Worm (Caenorhabditis elegans): ENCODE measurements around the gene dhhc-5.
A peak's percentile ranks its signal among the peaks of the same experiment; 100 is the strongest.

The dhhc-5 gene

ce11 chrIII:6897587-6898064 is 48.8 kb upstream of the dhhc-5 start, which contains the start of gene T07E3.4 (continued):
- TF ChIP-seq zip-4 (GFP tag; optimal IDR thresholded peaks at IDR 0.05) (no peak), nhr-12 (tag; optimal IDR thresholded peaks at IDR 0.05) (no peak), pag-3 (tag; optimal IDR thresholded peaks at IDR 0.05; ENCODE audit: borderline replicate concordance, insufficient read depth) (no peak), swsn-7 (tag; optimal IDR thresholded peaks at IDR 0.05) (peak; percentile 82), C34B4.2 (tag; optimal IDR thresholded peaks at IDR 0.05) (no peak), unc-62 (GFP tag; optimal IDR thresholded peaks at IDR 0.05) (no peak), nhr-71 (tag; optimal IDR thresholded peaks at IDR 0.05) (peak; percentile 97), lin-13 (GFP tag; optimal IDR thresholded peaks at IDR 0.05) (peak; percentile 51), nhr-11 (tag; optimal IDR thresholded peaks at IDR 0.05) (peak; percentile 68), lir-3 (tag; optimal IDR thresholded peaks at IDR 0.05; ENCODE audit: poor library complexity) (peak; percentile 72), C16A3.4 (tag; optimal IDR thresholded peaks at IDR 0.05) (peak; percentile 34), nhr-85 (tag) (peak; percentile 99), alr-1 (tag; optimal IDR thresholded peaks at IDR 0.05; ENCODE audit: borderline replicate concordance) (no peak), ztf-4 (tag; optimal IDR thresholded peaks at IDR 0.05) (peak; percentile 85), hpl-2 (GFP tag; optimal IDR thresholded peaks at IDR 0.05) (no peak), ceh-8 (GFP tag; optimal IDR thresholded peaks at IDR 0.05) (no peak), fkh-10 (GFP tag; optimal IDR thresholded peaks at IDR 0.05) (no peak), elt-2 (tag; optimal IDR thresholded peaks at IDR 0.05) (peak; percentile 30), xbp-1 (tag; optimal IDR thresholded peaks at IDR 0.05) (peak; percentile 73), egl-13 (tag; optimal IDR thresholded peaks at IDR 0.05) (no peak), dpl-1 (GFP tag; optimal IDR thresholded peaks at IDR 0.05) (peak; percentile 47 to 60 (median 59)), irx-1 (tag; optimal IDR thresholded peaks at IDR 0.05) (peak; percentile 61), skn-1 (tag; optimal IDR thresholded peaks at IDR 0.05) (no peak), hlh-17 (GFP tag; optimal IDR thresholded peaks at IDR 0.05; ENCODE audit: borderline replicate concordance) (no peak), F16B12.6 (tag; optimal IDR thresholded peaks at IDR 0.05) (peak; percentile 33), ceh-90 (tag; optimal IDR thresholded peaks at IDR 0.05) (no peak), mab-9 (GFP tag; IDR thresholded peaks at IDR 0.05) (no peak), tbx-2 (tag; optimal IDR thresholded peaks at IDR 0.05) (peak; percentile 89), Y116A8C.19 (tag; optimal IDR thresholded peaks at IDR 0.05; ENCODE audit: borderline replicate concordance) (no peak), blmp-1 (tag; optimal IDR thresholded peaks at IDR 0.05) (peak; percentile 82), grh-1 (GFP tag; IDR thresholded peaks at IDR 0.05) (peak; percentile 83), ets-5 (GFP tag; IDR thresholded peaks at IDR 0.05) (no peak), lin-15B (tag; optimal IDR thresholded peaks at IDR 0.05) (no peak), lsy-2 (tag; optimal IDR thresholded peaks at IDR 0.05) (peak; percentile 82 to 88), ceh-82 (tag; optimal IDR thresholded peaks at IDR 0.05) (peak; percentile 9 to 73 (median 72)), fkh-8 (tag; optimal IDR thresholded peaks at IDR 0.05) (peak; percentile 30), aly-2 (tag; optimal IDR thresholded peaks at IDR 0.05) (no peak), jun-1 (tag; optimal IDR thresholded peaks at IDR 0.05) (peak; percentile 77)

- TF ChIP-seq sptf-1 (tag; optimal IDR thresholded peaks at IDR 0.05) (no peak), ceh-88 (GFP tag; IDR thresholded peaks at IDR 0.05) (no peak), ztf-11 (tag; optimal IDR thresholded peaks at IDR 0.05) (no peak)
These were observed 46.8 kb upstream of the dhhc-5 start for ce11 chrIII:6895677-6896076.

- TF ChIP-seq egl-13 (tag; optimal IDR thresholded peaks at IDR 0.05) (no peak), grh-1 (GFP tag; IDR thresholded peaks at IDR 0.05) (peak; percentile 44; the same call in 1 of the 2 replicates), nhr-71 (tag; optimal IDR thresholded peaks at IDR 0.05) (peak; percentile 93), nhr-12 (tag; optimal IDR thresholded peaks at IDR 0.05) (no peak), ztf-4 (tag; optimal IDR thresholded peaks at IDR 0.05) (peak; percentile 51), ceh-90 (tag; optimal IDR thresholded peaks at IDR 0.05) (no peak), sptf-1 (tag; optimal IDR thresholded peaks at IDR 0.05) (no peak), rnt-1 (tag; optimal IDR thresholded peaks at IDR 0.05) (peak; percentile 81), mdl-1 (tag; optimal IDR thresholded peaks at IDR 0.05) (peak in 1 of 2 experiments; percentile 49), lin-15B (tag; optimal IDR thresholded peaks at IDR 0.05) (no peak), zip-4 (GFP tag; optimal IDR thresholded peaks at IDR 0.05) (no peak), alr-1 (tag; optimal IDR thresholded peaks at IDR 0.05; ENCODE audit: borderline replicate concordance) (no peak), ceh-63 (GFP tag; optimal IDR thresholded peaks at IDR 0.05) (no peak), ama-1 (optimal IDR thresholded peaks at IDR 0.05) (no peak), lsy-2 (tag; optimal IDR thresholded peaks at IDR 0.05) (peak; percentile 74 to 91), jun-1 (tag; optimal IDR thresholded peaks at IDR 0.05) (no peak), unc-98 (GFP tag; IDR thresholded peaks at IDR 0.05) (no peak), vab-15 (tag; optimal IDR thresholded peaks at IDR 0.05) (no peak), nhr-85 (tag) (peak; percentile 87), swsn-7 (tag; optimal IDR thresholded peaks at IDR 0.05) (peak; percentile 50), efl-3 (GFP tag; optimal IDR thresholded peaks at IDR 0.05) (no peak), unc-86 (tag; optimal IDR thresholded peaks at IDR 0.05) (no peak)
These were observed 46.3 kb upstream of the dhhc-5 start for ce11 chrIII:6895166-6895565.
